Worm (Caenorhabditis elegans): Measurements from ENCODE around the gene mcp-1.

Gene mcp-1

DNA sequence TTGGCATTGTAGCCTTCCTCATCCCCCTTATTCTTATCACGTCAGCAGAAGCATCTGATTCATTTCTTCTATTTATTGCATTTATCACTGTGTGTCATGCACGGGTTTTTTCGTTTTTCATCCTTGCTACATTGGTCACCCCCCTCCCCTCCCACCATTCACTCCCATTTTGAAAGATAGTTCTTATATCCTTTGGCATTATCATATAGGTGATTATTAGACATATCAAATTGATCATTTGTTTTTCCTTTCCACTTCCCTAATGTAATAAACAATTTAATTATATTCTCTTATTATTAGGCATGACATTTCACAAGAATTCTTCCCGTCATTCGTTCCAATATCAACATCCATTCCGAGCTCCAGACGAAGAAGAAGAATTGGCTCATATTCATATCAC is 10.5 kb upstream of the mcp-1 start, which contains the start of gene M03F8.1:
Gene M03F8.1 (plus strand): TSS at position 301 of the 400 bp plus-strand sequence.
- TF ChIP-seq unc-62 (GFP tag; optimal IDR thresholded peaks at IDR 0.05 in 1 of 2) (peak in 1 of 2 experiments; percentile 75), unc-62 (tag; optimal IDR thresholded peaks at IDR 0.05) (no peak), attf-4 (tag; optimal IDR thresholded peaks at IDR 0.05) (no peak), hlh-30 (tag; optimal IDR thresholded peaks at IDR 0.05; ENCODE audit: insufficient read depth) (peak; percentile 51)

DNA sequence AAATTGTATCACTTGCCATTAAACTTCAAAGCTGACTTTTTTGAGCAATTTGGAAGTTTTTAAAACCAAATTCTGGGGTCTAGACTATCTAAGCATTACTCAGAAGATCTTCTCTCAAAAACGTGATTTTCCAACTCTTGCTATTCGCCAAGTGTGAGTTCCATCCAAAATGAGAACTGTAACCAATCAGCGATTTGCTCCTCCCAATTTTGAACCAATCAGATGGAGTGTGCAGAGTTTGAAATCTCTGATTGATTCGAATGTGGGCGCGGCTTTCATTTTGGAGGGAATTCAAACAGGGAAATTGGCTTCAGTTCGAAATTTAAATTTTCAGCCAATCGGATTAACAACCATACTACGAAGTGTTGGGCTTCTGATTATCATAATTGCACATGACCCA is 8.5 kb upstream of the mcp-1 start:
- no peak for TF ChIP-seq nhr-48 (tag; optimal IDR thresholded peaks at IDR 0.05)
- TF ChIP-seq mxl-2 (GFP tag; conservative IDR thresholded peaks at IDR 0.05): no peak
- no peak for TF ChIP-seq hif-1 (tag; optimal IDR thresholded peaks at IDR 0.05)
- no peak for TF ChIP-seq duxl-1 (tag; optimal IDR thresholded peaks at IDR 0.05; ENCODE audit: poor library complexity)
- no peak for TF ChIP-seq zfp-3 (GFP tag; conservative IDR thresholded peaks at IDR 0.05)
- TF ChIP-seq sdz-12 (GFP tag; optimal IDR thresholded peaks at IDR 0.05): no peak
- TF ChIP-seq jun-1 (tag; optimal IDR thresholded peaks at IDR 0.05): no peak
- TF ChIP-seq F44E2.7 (GFP tag; IDR thresholded peaks at IDR 0.05): no peak
- no peak for TF ChIP-seq fkh-10 (GFP tag; optimal IDR thresholded peaks at IDR 0.05)
- no peak for TF ChIP-seq nhr-76 (tag; optimal IDR thresholded peaks at IDR 0.05)
- TF ChIP-seq mdt-29 (GFP tag; IDR thresholded peaks at IDR 0.05): no peak
- no peak for TF ChIP-seq daf-16 (GFP tag; optimal IDR thresholded peaks at IDR 0.05)
- no peak for TF ChIP-seq daf-16 (tag; optimal IDR thresholded peaks at IDR 0.05)
- no peak for TF ChIP-seq aha-1 (tag)
- TF ChIP-seq nhr-42 (GFP tag; IDR thresholded peaks at IDR 0.05): no peak
- TF ChIP-seq ztf-11 (tag; optimal IDR thresholded peaks at IDR 0.05): no peak
- TF ChIP-seq nhr-41 (GFP tag; IDR thresholded peaks at IDR 0.05): no peak

ce11 chrV:5954747-5955146 is 6.9 kb upstream of the mcp-1 start, which contains the start of gene M03F8.6:
Gene M03F8.6, minus strand, starts transcription at chrV:5954847.
- TF ChIP-seq dmd-9 (GFP tag; IDR thresholded peaks at IDR 0.05) (no peak), pqm-1 (tag; optimal IDR thresholded peaks at IDR 0.05) (no peak), F49E8.2 (tag; optimal IDR thresholded peaks at IDR 0.05; ENCODE audit: borderline replicate concordance) (no peak), jun-1 (tag; optimal IDR thresholded peaks at IDR 0.05) (no peak), aha-1 (tag) (peak; percentile 42), Y5F2A.4 (GFP tag; optimal IDR thresholded peaks at IDR 0.05) (no peak), nhr-76 (tag; optimal IDR thresholded peaks at IDR 0.05) (no peak), spr-1 (tag; optimal IDR thresholded peaks at IDR 0.05) (no peak)

- TF ChIP-seq Y75B8A.6 (GFP tag; IDR thresholded peaks at IDR 0.05) (no peak), ces-1 (GFP tag; optimal IDR thresholded peaks at IDR 0.05) (peak; percentile 36), unc-62 (GFP tag; optimal IDR thresholded peaks at IDR 0.05 in 1 of 2) (peak in 1 of 2 experiments; percentile 5), unc-62 (tag; optimal IDR thresholded peaks at IDR 0.05) (no peak), ceh-20 (GFP tag; IDR thresholded peaks at IDR 0.05) (no peak)
Measured at ce11 chrV:5955627-5956026, 6.0 kb upstream of the mcp-1 start.

DNA sequence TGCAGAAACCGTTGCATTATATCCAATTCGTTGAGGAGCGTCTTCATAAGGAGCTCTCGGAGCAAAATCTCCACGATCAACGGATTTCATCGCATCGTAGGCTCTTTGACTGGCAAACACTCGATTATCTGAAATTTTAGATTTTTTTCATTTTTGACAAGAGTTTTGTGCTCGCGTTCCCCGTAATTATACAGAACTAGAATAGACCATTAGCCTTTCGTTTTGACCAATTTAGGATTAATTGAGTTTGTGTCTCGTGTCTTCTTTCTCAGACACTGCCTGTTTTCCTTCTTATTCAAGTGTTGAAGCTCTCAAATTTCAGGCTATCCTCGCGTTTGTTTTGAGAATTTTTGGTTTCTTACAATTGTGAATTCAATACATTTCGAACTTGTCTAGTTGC is 1.5 kb downstream of the mcp-1 start:
- TF ChIP-seq pqm-1 (tag; optimal IDR thresholded peaks at IDR 0.05): no peak
- no peak for TF ChIP-seq daf-16 (GFP tag; optimal IDR thresholded peaks at IDR 0.05)
- TF ChIP-seq daf-16 (tag; optimal IDR thresholded peaks at IDR 0.05): no peak
- no peak for TF ChIP-seq madf-5 (GFP tag; IDR thresholded peaks at IDR 0.05)
- TF ChIP-seq dve-1 (tag; optimal IDR thresholded peaks at IDR 0.05; ENCODE audit: insufficient read depth): no peak
- no peak for TF ChIP-seq mep-1 (tag; optimal IDR thresholded peaks at IDR 0.05)
- TF ChIP-seq pha-4 (GFP tag; IDR thresholded peaks at IDR 0.05): no peak
- no peak for TF ChIP-seq pha-4 (tag; optimal IDR thresholded peaks at IDR 0.05)
- no peak for TF ChIP-seq skn-1 (tag; optimal IDR thresholded peaks at IDR 0.05)
- TF ChIP-seq lsy-2 (tag; optimal IDR thresholded peaks at IDR 0.05): no peak
- TF ChIP-seq nhr-6 (tag; optimal IDR thresholded peaks at IDR 0.05): no peak
- TF ChIP-seq mxl-3 (GFP tag; optimal IDR thresholded peaks at IDR 0.05): no peak
- no peak for TF ChIP-seq Y48G9A.11 (GFP tag; IDR thresholded peaks at IDR 0.05)
- no peak for TF ChIP-seq ZK546.5 (tag; optimal IDR thresholded peaks at IDR 0.05)
- TF ChIP-seq spr-3 (GFP tag; optimal IDR thresholded peaks at IDR 0.05): no peak
- TF ChIP-seq duxl-1 (tag; optimal IDR thresholded peaks at IDR 0.05; ENCODE audit: poor library complexity): no peak

All from whole organism, L4 larva.